Fruit fly (Drosophila melanogaster): Measurements from ENCODE around the gene Syx17.
A peak's percentile ranks its signal among the peaks of the same experiment; 100 is the strongest.

Gene Syx17

DNA sequence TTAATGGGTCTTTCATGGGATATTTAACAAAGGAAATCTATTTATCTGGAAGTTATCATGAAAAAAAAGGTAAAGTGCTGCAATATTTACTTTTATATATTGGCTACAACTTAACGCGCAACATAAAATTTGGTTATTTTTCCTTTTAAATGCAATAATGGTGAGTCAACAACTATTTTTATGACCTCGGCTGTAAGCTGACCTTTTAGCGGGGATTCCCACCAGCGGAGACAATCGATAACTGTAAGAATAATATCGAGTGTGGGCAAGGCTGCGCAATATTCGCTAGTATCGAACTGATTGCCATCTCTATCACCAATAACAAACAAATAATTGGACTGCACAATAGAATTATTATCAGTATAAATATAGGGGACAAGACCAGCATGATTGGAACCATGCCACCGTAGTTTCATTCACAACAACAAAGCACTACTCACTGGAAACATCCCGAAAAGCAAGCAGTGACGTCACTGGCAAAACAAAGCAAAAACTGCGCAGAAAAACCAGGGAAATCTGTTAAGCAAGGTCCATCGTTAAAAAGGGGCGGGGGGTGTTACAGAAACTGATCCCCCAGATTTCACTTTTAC is at the start of gene Syx17 (continued):
- TF ChIP-seq Sry-δ (GFP tag; optimal IDR thresholded peaks at IDR 0.05), result peak; percentile 97
- peak; percentile 81 for TF ChIP-seq sna (GFP tag; IDR thresholded peaks at IDR 0.05; ENCODE audit: partially characterized antibody)
- TF ChIP-seq mld (GFP tag; IDR thresholded peaks at IDR 0.05; ENCODE audit: partially characterized antibody), result peak; percentile 79
- TF ChIP-seq z (GFP tag; IDR thresholded peaks at IDR 0.05), result no peak
- no peak for TF ChIP-seq dan (GFP tag; IDR thresholded peaks at IDR 0.05)
- TF ChIP-seq amos (GFP tag; IDR thresholded peaks at IDR 0.05; ENCODE audit: partially characterized antibody), result peak; percentile 95
- TF ChIP-seq CG1792 (GFP tag; optimal IDR thresholded peaks at IDR 0.05), result peak; percentile 51
- peak; percentile 22 for TF ChIP-seq Bdp1 (GFP tag; optimal IDR thresholded peaks at IDR 0.05)
- no peak for TF ChIP-seq CG8478 (optimal IDR thresholded peaks at IDR 0.05)
- peak; percentile 39 for TF ChIP-seq Nf-YC (tag; optimal IDR thresholded peaks at IDR 0.05)
- no peak for TF ChIP-seq pros (GFP tag; optimal IDR thresholded peaks at IDR 0.05)
- TF ChIP-seq jumu (GFP tag; optimal IDR thresholded peaks at IDR 0.05), result peak; percentile 52
- TF ChIP-seq inv (GFP tag; IDR thresholded peaks at IDR 0.05; ENCODE audit: partially characterized antibody), result peak; percentile 85
- TF ChIP-seq CG15073 (GFP tag; optimal IDR thresholded peaks at IDR 0.05), result no peak
- TF ChIP-seq Antp (GFP tag; optimal IDR thresholded peaks at IDR 0.05), result peak; percentile 68
- peak; percentile 66 for TF ChIP-seq CG30403 (GFP tag; optimal IDR thresholded peaks at IDR 0.05)
- peak; percentile 59 for TF ChIP-seq phol (tag; optimal IDR thresholded peaks at IDR 0.05)
- 0 out of 2 replicates have a peak, but pooled peaks have one; percentile 20 for TF ChIP-seq wdn (GFP tag; IDR thresholded peaks at IDR 0.05)
- peak; percentile 78 for TF ChIP-seq mam (GFP tag; optimal IDR thresholded peaks at IDR 0.05)
- TF ChIP-seq exex (tag; optimal IDR thresholded peaks at IDR 0.05), result peak; percentile 51
- TF ChIP-seq CG14441 (GFP tag; IDR thresholded peaks at IDR 0.05), result 0 out of 2 replicates have a peak, but pooled peaks have one; percentile 6
- peak; percentile 62 for TF ChIP-seq CG14710 (tag; optimal IDR thresholded peaks at IDR 0.05)
- no peak for TF ChIP-seq Hey (tag; optimal IDR thresholded peaks at IDR 0.05)
- TF ChIP-seq CG17186 (GFP tag; optimal IDR thresholded peaks at IDR 0.05), result peak; percentile 97
- TF ChIP-seq CG11696 (GFP tag; IDR thresholded peaks at IDR 0.05), result peak; percentile 99
- peak; percentile 44 for TF ChIP-seq CG18599 (GFP tag; optimal IDR thresholded peaks at IDR 0.05)
- TF ChIP-seq Fer3 (tag; optimal IDR thresholded peaks at IDR 0.05), result peak; percentile 38
- TF ChIP-seq Sox102F (GFP tag; optimal IDR thresholded peaks at IDR 0.05), result peak; percentile 53
- peak; percentile 53 for TF ChIP-seq repo (GFP tag; optimal IDR thresholded peaks at IDR 0.05)
- TF ChIP-seq h (optimal IDR thresholded peaks at IDR 0.05), result no peak
- TF ChIP-seq ase (GFP tag; IDR thresholded peaks at IDR 0.05), result peak; percentile 40; the same call in 1 of the 3 replicates
- peak; percentile 70 for TF ChIP-seq Drgx (GFP tag; IDR thresholded peaks at IDR 0.05)
- peak; percentile 17 for TF ChIP-seq CG12942 (GFP tag; optimal IDR thresholded peaks at IDR 0.05)
- TF ChIP-seq CG14050 (GFP tag; IDR thresholded peaks at IDR 0.05), result no peak
- TF ChIP-seq CG13287 (GFP tag; IDR thresholded peaks at IDR 0.05; ENCODE audit: partially characterized antibody), result peak; percentile 91
- peak; percentile 16 for TF ChIP-seq oc (tag; optimal IDR thresholded peaks at IDR 0.05)
- TF ChIP-seq PHDP (tag; optimal IDR thresholded peaks at IDR 0.05), result peak; percentile 49
- no peak for TF ChIP-seq CG8089 (GFP tag; optimal IDR thresholded peaks at IDR 0.05)
- TF ChIP-seq ttk (GFP tag; IDR thresholded peaks at IDR 0.05), result peak; percentile 43
- TF ChIP-seq CG4617 (GFP tag; optimal IDR thresholded peaks at IDR 0.05; ENCODE audit: borderline replicate concordance), result peak; percentile 89
- peak; percentile 61 for TF ChIP-seq Chrac-16 (GFP tag; optimal IDR thresholded peaks at IDR 0.05)
- TF ChIP-seq disco-r (GFP tag; optimal IDR thresholded peaks at IDR 0.05), result no peak
- peak; percentile 72 for TF ChIP-seq ci (GFP tag; IDR thresholded peaks at IDR 0.05)
- no peak for TF ChIP-seq cato (GFP tag; optimal IDR thresholded peaks at IDR 0.05; ENCODE audit: borderline replicate concordance)
- peak; percentile 68 for TF ChIP-seq gem (tag; optimal IDR thresholded peaks at IDR 0.05)
- no peak for TF ChIP-seq sim (GFP tag; IDR thresholded peaks at IDR 0.05)
- peak; percentile 74 for TF ChIP-seq CG12659 (GFP tag; optimal IDR thresholded peaks at IDR 0.05)
- peak; percentile 6; the same call in 1 of the 2 replicates for TF ChIP-seq ara (GFP tag; IDR thresholded peaks at IDR 0.05)
- peak; percentile 65 for TF ChIP-seq CG7839 (tag; optimal IDR thresholded peaks at IDR 0.05)
- TF ChIP-seq sima (GFP tag; optimal IDR thresholded peaks at IDR 0.05), result no peak
